Fruit fly (Drosophila melanogaster): ENCODE measurements around the gene Itpr.

- TF ChIP-seq CG8159 (tag; optimal IDR thresholded peaks at IDR 0.05): no peak
- TF ChIP-seq Pif1A (GFP tag; optimal IDR thresholded peaks at IDR 0.05): no peak
- TF ChIP-seq fd96Ca (GFP tag; IDR thresholded peaks at IDR 0.05): no peak
- no peak for TF ChIP-seq Pif1B (GFP tag; optimal IDR thresholded peaks at IDR 0.05)
- TF ChIP-seq D1 (tag; optimal IDR thresholded peaks at IDR 0.05): no peak
- no peak for TF ChIP-seq CG34367 (tag; optimal IDR thresholded peaks at IDR 0.05)
- no peak for TF ChIP-seq Snoo (tag; optimal IDR thresholded peaks at IDR 0.05)
- no peak for TF ChIP-seq CG14655 (GFP tag; optimal IDR thresholded peaks at IDR 0.05)
- TF ChIP-seq CG9948 (tag; optimal IDR thresholded peaks at IDR 0.05): no peak
- TF ChIP-seq EcR (GFP tag; optimal IDR thresholded peaks at IDR 0.05): peak; percentile 94
- TF ChIP-seq gl (tag; optimal IDR thresholded peaks at IDR 0.05): no peak
- no peak for TF ChIP-seq CG15710 (tag; optimal IDR thresholded peaks at IDR 0.05)
These were observed 57.0 kb downstream of the Itpr start for dm6 chr3R:5573883-5574282.
